Fruit fly (Drosophila melanogaster): ENCODE results near the gene Rox8.
A peak's percentile ranks its signal among the peaks of the same experiment; 100 is the strongest.

Gene Rox8

DNA sequence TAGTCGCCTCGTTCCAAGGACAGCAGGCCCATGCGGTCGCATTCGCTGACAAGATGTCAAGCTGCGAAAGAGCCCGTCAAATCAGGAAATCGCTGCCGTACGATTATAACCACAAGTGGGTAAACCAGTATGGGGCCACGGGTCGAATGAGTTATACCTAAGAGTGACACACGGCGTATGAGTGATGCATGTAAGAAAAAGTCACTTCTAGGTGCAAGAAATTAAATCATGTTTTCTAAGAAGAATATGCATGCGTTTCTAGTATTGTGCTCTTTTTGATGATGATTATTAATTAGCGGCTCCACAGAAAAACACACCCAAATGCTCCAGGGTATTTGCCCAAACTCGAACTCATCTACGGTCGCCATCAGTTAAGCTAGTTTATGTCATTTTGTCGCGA lies 30.4 kb downstream of the Rox8 start (continued):
- TF ChIP-seq fd85E (GFP tag; optimal IDR thresholded peaks at IDR 0.05) (no peak), CG31627 (GFP tag; optimal IDR thresholded peaks at IDR 0.05) (no peak), CG1621 (tag; optimal IDR thresholded peaks at IDR 0.05) (no peak), CG11762 (GFP tag; optimal IDR thresholded peaks at IDR 0.05; ENCODE audit: insufficient read depth) (no peak), Hr39 (GFP tag; optimal IDR thresholded peaks at IDR 0.05) (no peak), CG8632 (GFP tag; optimal IDR thresholded peaks at IDR 0.05) (no peak), salr (GFP tag; optimal IDR thresholded peaks at IDR 0.05) (no peak), Hr38 (GFP tag; optimal IDR thresholded peaks at IDR 0.05) (no peak), CG8119 (GFP tag; IDR thresholded peaks at IDR 0.05) (peak; percentile 44; the same call in 1 of the 3 replicates), CG16779 (tag; optimal IDR thresholded peaks at IDR 0.05) (no peak), vri (GFP tag; optimal IDR thresholded peaks at IDR 0.05) (no peak), spab (GFP tag; optimal IDR thresholded peaks at IDR 0.05) (no peak), Smox (GFP tag; optimal IDR thresholded peaks at IDR 0.05) (no peak), net (GFP tag; optimal IDR thresholded peaks at IDR 0.05) (no peak), Lpt (GFP tag; optimal IDR thresholded peaks at IDR 0.05) (no peak), CG9139 (GFP tag; optimal IDR thresholded peaks at IDR 0.05) (no peak), CG4318 (GFP tag; optimal IDR thresholded peaks at IDR 0.05) (no peak), Gug (GFP tag; IDR thresholded peaks at IDR 0.05) (no peak), cyc (GFP tag; optimal IDR thresholded peaks at IDR 0.05) (no peak)

DNA sequence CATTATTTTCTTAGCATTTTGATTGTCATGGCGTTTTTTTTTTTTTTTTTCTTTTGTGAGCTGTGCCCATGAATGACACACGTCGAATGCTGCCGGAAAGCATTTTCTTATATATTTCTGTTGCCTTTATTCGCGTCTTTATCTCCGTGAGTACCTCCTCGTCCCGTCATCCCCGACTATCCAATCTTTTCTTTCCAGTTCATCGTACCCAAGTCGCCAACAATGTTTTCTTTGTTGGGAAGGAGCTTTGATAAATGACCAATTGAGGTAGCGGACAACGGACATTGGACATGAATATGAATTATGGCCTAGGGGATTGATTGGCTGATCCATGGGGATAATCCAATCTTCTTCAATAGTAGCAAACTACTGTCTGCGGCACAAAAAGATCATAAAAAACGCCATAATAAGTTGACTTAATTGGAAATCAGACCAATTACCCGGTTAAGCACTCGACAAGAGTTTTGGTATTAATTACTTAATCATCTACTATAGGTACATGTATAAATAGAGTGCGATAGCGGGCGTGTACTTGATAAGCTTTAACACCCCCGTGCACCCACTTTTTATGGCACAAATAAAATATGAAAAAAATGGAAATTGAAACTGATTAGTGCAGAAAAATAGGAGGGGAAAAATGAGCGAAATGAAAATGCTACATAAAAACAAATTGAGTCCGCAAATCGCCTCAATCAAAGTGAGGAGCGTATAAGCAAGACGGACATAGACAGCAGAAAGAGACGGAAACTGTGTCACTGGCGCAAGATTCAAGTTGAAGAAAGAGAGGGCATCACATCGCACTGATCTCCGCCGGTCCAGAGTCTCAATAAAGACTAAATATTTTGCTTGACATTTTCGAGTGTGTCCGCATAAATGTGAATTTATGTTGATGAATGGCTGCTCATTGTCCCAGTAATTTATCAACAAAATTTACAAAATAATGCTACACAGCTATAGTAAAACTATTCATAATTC lies 31.8 kb downstream of the Rox8 start:
- TF ChIP-seq CG9139 (GFP tag; optimal IDR thresholded peaks at IDR 0.05) (no peak), Ets96B (tag; optimal IDR thresholded peaks at IDR 0.05) (no peak), Eip93F (GFP tag; optimal IDR thresholded peaks at IDR 0.05) (peak; percentile 57), CG11762 (GFP tag; optimal IDR thresholded peaks at IDR 0.05; ENCODE audit: insufficient read depth) (no peak), CG10631 (GFP tag; optimal IDR thresholded peaks at IDR 0.05) (no peak), Sox102F (GFP tag; optimal IDR thresholded peaks at IDR 0.05) (peak; percentile 0), CG10669 (GFP tag; optimal IDR thresholded peaks at IDR 0.05) (no peak), Smox (GFP tag; optimal IDR thresholded peaks at IDR 0.05) (no peak), CG11294 (GFP tag; IDR thresholded peaks at IDR 0.05) (no peak), svp (GFP tag) (peak; percentile 86), dsx (GFP tag; optimal IDR thresholded peaks at IDR 0.05; ENCODE audit: poor library complexity, severe bottlenecking) (peak; percentile 31), Eip75B (GFP tag; optimal IDR thresholded peaks at IDR 0.05) (peak; percentile 13), Sox14 (GFP tag; optimal IDR thresholded peaks at IDR 0.05) (peak; percentile 85), achi (GFP tag; optimal IDR thresholded peaks at IDR 0.05) (no peak), Gug (GFP tag; IDR thresholded peaks at IDR 0.05) (no peak), CG15336 (GFP tag; IDR thresholded peaks at IDR 0.05) (0 out of 2 replicates have a peak, but pooled peaks have one; percentile 26), vri (GFP tag; optimal IDR thresholded peaks at IDR 0.05) (peak; percentile 79), Eip78C (GFP tag) (peak; percentile 41), CG8119 (GFP tag; IDR thresholded peaks at IDR 0.05) (0 out of 3 replicates have a peak, but pooled peaks have one; percentile 13), CG6163 (GFP tag; IDR thresholded peaks at IDR 0.05) (peak; percentile 27; the same call in 1 of the 3 replicates), spab (GFP tag; optimal IDR thresholded peaks at IDR 0.05) (no peak)

DNA sequence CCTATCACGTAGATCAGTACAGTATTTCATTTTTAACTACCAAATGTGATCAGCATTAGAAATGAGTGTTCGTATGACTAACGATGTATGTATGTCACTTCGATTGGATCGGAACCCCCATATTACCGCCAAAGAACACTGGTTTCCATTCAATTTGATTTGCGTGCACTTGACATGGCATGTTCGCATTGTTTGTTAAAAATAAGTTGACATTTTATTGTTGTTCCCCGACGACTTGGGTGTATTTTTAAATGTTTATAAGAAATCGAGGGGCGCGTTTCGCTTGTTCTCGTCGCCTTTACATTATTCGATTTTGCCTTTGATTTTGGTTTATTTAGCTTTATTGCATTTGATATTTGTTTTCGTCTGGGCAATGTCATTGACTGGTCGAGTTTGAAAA lies 32.6 kb downstream of the Rox8 start:
- TF ChIP-seq Eip93F (GFP tag; optimal IDR thresholded peaks at IDR 0.05) (no peak), cyc (GFP tag; optimal IDR thresholded peaks at IDR 0.05) (no peak), eg (GFP tag; IDR thresholded peaks at IDR 0.05) (no peak), Gug (GFP tag; IDR thresholded peaks at IDR 0.05) (no peak), CG34406 (GFP tag; optimal IDR thresholded peaks at IDR 0.05) (no peak), acj6 (GFP tag; optimal IDR thresholded peaks at IDR 0.05) (no peak), Ets96B (tag; optimal IDR thresholded peaks at IDR 0.05) (no peak), Eip75B (GFP tag; optimal IDR thresholded peaks at IDR 0.05) (no peak), Sox15 (GFP tag; optimal IDR thresholded peaks at IDR 0.05) (no peak)

All from whole organism, prepupa.